Worm (Caenorhabditis elegans) whole organism, L1 larva: ENCODE measurements around the gene Y57G11C.36.

ENCODE experiments used
- F16B12.6 ChIP-seq: fragments of 150-350 bp; optimal IDR thresholded peaks from 2 replicates; lab custom pipeline; 2014; ENCODE audit warnings: missing biosample characterization, missing genetic modification characterization
- Y116A8C.19 ChIP-seq: sonication (generic microtip); optimal IDR thresholded peaks from 2 replicates; lab custom pipeline; 2016; ENCODE audit warnings: missing compliant biosample characterization, missing genetic modification characterization, borderline replicate concordance
- blmp-1 ChIP-seq: fragments of 150-350 bp; optimal IDR thresholded peaks from 2 replicates; lab custom pipeline; 2014; ENCODE audit warnings: missing biosample characterization, missing genetic modification characterization
- ceh-8 ChIP-seq: fragments of 200-800 bp; sonication (Bioruptor generic); optimal IDR thresholded peaks from 2 replicates; lab custom pipeline; 2018; ENCODE audit warnings: mild to moderate bottlenecking, missing genetic modification characterization, moderate library complexity, missing compliant biosample characterization
- ceh-82 ChIP-seq, 3 experiments: fragments of 150-350 bp in 1 of 3; sonication (generic microtip) in 2 of 3; optimal IDR thresholded peaks; 2 replicates each; lab custom pipeline; 2014 to 2017; ENCODE audit warnings: missing biosample characterization in 3 of 3, missing genetic modification characterization in 3 of 3
- ceh-88 ChIP-seq: fragments of 200-800 bp; sonication (Bioruptor generic); IDR thresholded peaks from 2 replicates; pipeline ENCODE4 v1.3.6; 2022; ENCODE audit warnings: missing genetic modification characterization, missing compliant biosample characterization
- ces-1 ChIP-seq: fragments of 150-350 bp; optimal IDR thresholded peaks from 2 replicates; lab custom pipeline; 2014; ENCODE audit warnings: missing biosample characterization, missing genetic modification reagents, missing genetic modification characterization
- efl-3 ChIP-seq: fragments of 200-800 bp; sonication (Bioruptor generic); optimal IDR thresholded peaks from 2 replicates; lab custom pipeline; 2018; ENCODE audit warnings: mild to moderate bottlenecking, missing genetic modification characterization, missing compliant biosample characterization
- egl-27 ChIP-seq, 2 experiments: fragments of 150-350 bp in 1 of 2; sonication (generic microtip); optimal IDR thresholded peaks; 3 replicates each; lab custom pipeline; 2017 to 2018; ENCODE audit warnings: missing biosample characterization in 2 of 2, missing genetic modification characterization in 2 of 2, missing genetic modification reagents in 2 of 2
- elt-2 ChIP-seq: sonication (generic microtip); optimal IDR thresholded peaks from 2 replicates; lab custom pipeline; 2016; ENCODE audit warnings: missing genetic modification characterization, mild to moderate bottlenecking, inconsistent platforms, missing compliant biosample characterization, missing genetic modification reagents
- elt-3 ChIP-seq, 6 experiments: fragments of 150-350 bp in 1 of 6; sonication (generic microtip); optimal IDR thresholded peaks; 2 replicates each; lab custom pipeline; 2017 to 2018; ENCODE audit warnings: missing biosample characterization in 6 of 6, missing genetic modification characterization in 6 of 6, inconsistent platforms in 1 of 6
- ets-5 ChIP-seq: fragments of 200-800 bp; sonication (Bioruptor generic); IDR thresholded peaks from 2 replicates; pipeline ENCODE4 v1.3.6; 2022; ENCODE audit warnings: missing genetic modification characterization, missing compliant biosample characterization
- fkh-10 ChIP-seq: sonication (generic microtip); optimal IDR thresholded peaks from 2 replicates; lab custom pipeline; 2017; ENCODE audit warnings: missing biosample characterization, missing genetic modification reagents, missing genetic modification characterization
- fkh-4 ChIP-seq: sonication (generic microtip); optimal IDR thresholded peaks from 2 replicates; lab custom pipeline; 2016; ENCODE audit warnings: missing compliant biosample characterization, missing genetic modification characterization, borderline replicate concordance
- fkh-8 ChIP-seq: sonication (generic microtip); optimal IDR thresholded peaks from 2 replicates; lab custom pipeline; 2016; ENCODE audit warnings: mild to moderate bottlenecking, missing genetic modification characterization, missing compliant biosample characterization
- grh-1 ChIP-seq: fragments of 200-800 bp; sonication (Bioruptor generic); IDR thresholded peaks from 2 replicates; pipeline ENCODE4 v1.3.6; 2022; ENCODE audit warnings: missing genetic modification reagents, missing genetic modification characterization, missing compliant biosample characterization
- hpl-2 ChIP-seq: fragments of 150-350 bp; optimal IDR thresholded peaks from 2 replicates; lab custom pipeline; 2014; ENCODE audit warnings: missing biosample characterization, missing genetic modification reagents, missing genetic modification characterization
- irx-1 ChIP-seq: sonication (generic microtip); optimal IDR thresholded peaks from 2 replicates; lab custom pipeline; 2016; ENCODE audit warnings: missing genetic modification characterization, missing compliant biosample characterization
- isw-1 ChIP-seq: fragments of 200-800 bp; sonication (Bioruptor generic); IDR thresholded peaks from 2 replicates; pipeline ENCODE4 v1.3.6; 2022; ENCODE audit warnings: missing genetic modification characterization, missing compliant biosample characterization
- jun-1 ChIP-seq: fragments of 150-350 bp; optimal IDR thresholded peaks from 2 replicates; lab custom pipeline; 2014; ENCODE audit warnings: missing biosample characterization, missing genetic modification reagents, missing genetic modification characterization
- lin-14 ChIP-seq: fragments of 200-800 bp; sonication (Bioruptor generic); optimal IDR thresholded peaks from 2 replicates; lab custom pipeline; 2018; ENCODE audit warnings: mild to moderate bottlenecking, missing genetic modification characterization, moderate library complexity, missing compliant biosample characterization
- lin-15B ChIP-seq: fragments of 150-350 bp; sonication (generic microtip); optimal IDR thresholded peaks from 3 replicates; lab custom pipeline; 2014; ENCODE audit warnings: missing biosample characterization, missing genetic modification characterization
- lir-3 ChIP-seq: sonication (generic microtip); optimal IDR thresholded peaks from 2 replicates; lab custom pipeline; 2016; ENCODE audit warnings: mild to moderate bottlenecking, missing genetic modification characterization, moderate library complexity, missing compliant biosample characterization; ENCODE audit not compliant: poor library complexity
- mdl-1 ChIP-seq, 2 experiments: fragments of 150-350 bp; optimal IDR thresholded peaks; 2 replicates each; lab custom pipeline; 2014 to 2017; ENCODE audit warnings: missing biosample characterization in 2 of 2, missing genetic modification characterization in 2 of 2, inconsistent platforms in 1 of 2
- mef-2 ChIP-seq: fragments of 150-350 bp; optimal IDR thresholded peaks from 2 replicates; lab custom pipeline; 2014; ENCODE audit warnings: missing biosample characterization, missing genetic modification characterization
- nhr-11 ChIP-seq: fragments of 150-350 bp; optimal IDR thresholded peaks from 2 replicates; lab custom pipeline; 2014; ENCODE audit warnings: missing biosample characterization, missing genetic modification characterization
- nhr-28 ChIP-seq: fragments of 150-350 bp; optimal IDR thresholded peaks from 2 replicates; lab custom pipeline; 2014; ENCODE audit warnings: missing biosample characterization, missing genetic modification characterization
- nhr-47 ChIP-seq: sonication (generic microtip); optimal IDR thresholded peaks from 2 replicates; lab custom pipeline; 2016; ENCODE audit warnings: mild to moderate bottlenecking, missing genetic modification characterization, moderate library complexity, missing compliant biosample characterization
- nhr-84 ChIP-seq: sonication (generic microtip); optimal IDR thresholded peaks from 2 replicates; lab custom pipeline; 2017; ENCODE audit warnings: missing biosample characterization, missing genetic modification characterization
- nhr-90 ChIP-seq: sonication (generic microtip); optimal IDR thresholded peaks from 2 replicates; lab custom pipeline; 2016; ENCODE audit warnings: mild to moderate bottlenecking, missing genetic modification characterization, missing compliant biosample characterization; ENCODE audit not compliant: poor library complexity
- rnt-1 ChIP-seq: sonication (generic microtip); optimal IDR thresholded peaks from 2 replicates; lab custom pipeline; 2016; ENCODE audit warnings: mild to moderate bottlenecking, missing genetic modification characterization, moderate library complexity, missing compliant biosample characterization
- skn-1 ChIP-seq: fragments of 150-350 bp; optimal IDR thresholded peaks from 2 replicates; lab custom pipeline; 2014; ENCODE audit warnings: missing biosample characterization, missing genetic modification characterization
- snpc-4 ChIP-seq: fragments of 150-350 bp; optimal IDR thresholded peaks from 2 replicates; lab custom pipeline; 2014; ENCODE audit warnings: missing biosample characterization, missing genetic modification characterization
- snu-23 ChIP-seq: sonication (generic microtip); optimal IDR thresholded peaks from 2 replicates; lab custom pipeline; 2016; ENCODE audit warnings: missing genetic modification characterization, missing compliant biosample characterization
- swsn-7 ChIP-seq: sonication (generic microtip); optimal IDR thresholded peaks from 2 replicates; lab custom pipeline; 2016; ENCODE audit warnings: missing genetic modification characterization, missing compliant biosample characterization
- tbx-2 ChIP-seq: sonication (generic microtip); optimal IDR thresholded peaks from 2 replicates; lab custom pipeline; 2016; ENCODE audit warnings: missing genetic modification characterization, missing compliant biosample characterization
- unc-98 ChIP-seq: fragments of 200-800 bp; sonication (Bioruptor generic); IDR thresholded peaks from 2 replicates; pipeline ENCODE4 v1.3.6; 2022; ENCODE audit warnings: missing genetic modification characterization, missing compliant biosample characterization
- xbp-1 ChIP-seq: sonication (generic microtip); optimal IDR thresholded peaks from 2 replicates; lab custom pipeline; 2016; ENCODE audit warnings: missing genetic modification characterization, missing compliant biosample characterization
- ztf-4 ChIP-seq: fragments of 150-350 bp; optimal IDR thresholded peaks from 2 replicates; lab custom pipeline; 2014; ENCODE audit warnings: missing biosample characterization, missing genetic modification characterization

Gene Y57G11C.36

ce11 chrIV:14786374-14787136, 13.0 kb upstream of the Y57G11C.36 start, which contains the start of gene melo-1 (continued):
- TF ChIP-seq lin-14 (GFP tag; lab: Kevin White, UChicago) (peak; percentile 77), swsn-7 (peak; percentile 76), elt-2 (tag; lab: Kevin White, UChicago) (peak; percentile 33), Y116A8C.19 (no peak), grh-1 (no peak), rnt-1 (tag; lab: Kevin White, UChicago) (peak; percentile 30), snu-23 (GFP tag; lab: Kevin White, UChicago) (peak; percentile 81), irx-1 (no peak), nhr-90 (tag; lab: Kevin White, UChicago) (peak; percentile 26), nhr-11 (tag; lab: Kevin White, UChicago) (no peak), tbx-2 (tag; lab: Kevin White, UChicago) (peak; percentile 44), F16B12.6 (tag; lab: Kevin White, UChicago) (no peak), mef-2 (tag; lab: Kevin White, UChicago) (peak; percentile 17)
- TF ChIP-seq, all 84 proteins: peak for 27

ce11 chrIV:14784481-14784880, 10.9 kb upstream of the Y57G11C.36 start, which contains the start of gene nlp-56:
TSS of gene nlp-56 (minus strand) at chrIV:14784737.
- TF ChIP-seq irx-1 (no peak), F16B12.6 (tag; lab: Kevin White, UChicago) (no peak), unc-98 (GFP tag; lab: Robert Waterston, UW) (no peak), lin-14 (GFP tag; lab: Kevin White, UChicago) (no peak), ceh-8 (no peak), ceh-88 (GFP tag; lab: Robert Waterston, UW) (no peak), snu-23 (GFP tag; lab: Kevin White, UChicago) (no peak), jun-1 (no peak), grh-1 (no peak), ztf-4 (no peak), snpc-4 (tag; lab: Kevin White, UChicago) (no peak), Y116A8C.19 (no peak), fkh-10 (GFP tag; lab: Kevin White, UChicago) (no peak), ceh-82 (tag; optimal IDR thresholded peaks at IDR 0.05; lab: Kevin White, UChicago) (no peak), nhr-28 (tag; lab: Kevin White, UChicago) (no peak), ets-5 (GFP tag; lab: Robert Waterston, UW) (no peak), swsn-7 (no peak)

- TF ChIP-seq efl-3 (GFP tag; lab: Kevin White, UChicago) (no peak), unc-98 (GFP tag; lab: Robert Waterston, UW) (no peak), xbp-1 (tag; lab: Kevin White, UChicago) (no peak), lin-15B (tag; lab: Kevin White, UChicago) (no peak), hpl-2 (GFP tag; lab: Kevin White, UChicago) (no peak), mdl-1 (tag; optimal IDR thresholded peaks at IDR 0.05; lab: Kevin White, UChicago) (no peak), ces-1 (GFP tag; lab: Kevin White, UChicago) (no peak), ceh-82 (tag; optimal IDR thresholded peaks at IDR 0.05; lab: Kevin White, UChicago) (no peak), isw-1 (no peak), fkh-8 (tag; lab: Kevin White, UChicago) (no peak), nhr-84 (tag; lab: Kevin White, UChicago) (no peak), nhr-47 (tag; lab: Kevin White, UChicago) (no peak), egl-27 (tag; optimal IDR thresholded peaks at IDR 0.05; lab: Kevin White, UChicago) (no peak), blmp-1 (no peak), elt-3 (tag; optimal IDR thresholded peaks at IDR 0.05; lab: Kevin White, UChicago) (no peak), lir-3 (tag; lab: Kevin White, UChicago) (no peak), skn-1 (tag; lab: Kevin White, UChicago) (no peak), fkh-4 (tag; lab: Kevin White, UChicago) (no peak)
- TF ChIP-seq, all 84 proteins: peak for 0
Measured at ce11 chrIV:14782211-14782610, 8.6 kb upstream of the Y57G11C.36 start, which contains the start of gene Y57G11C.1130. TSS of gene Y57G11C.1130 (plus strand) at chrIV:14782511.
